Fruit fly (Drosophila melanogaster) whole organism, embryonic: Measurements from ENCODE around the gene Rpn1.

Experiments used
- ATbp ChIP-seq: fragments of 200-800 bp; sonication (Bioruptor generic); optimal IDR thresholded peaks from 2 replicates; lab custom pipeline; 2017; ENCODE audit warnings: missing biosample characterization, mild to moderate bottlenecking, missing genetic modification characterization, missing genetic modification reagents
- Antp ChIP-seq: fragments of 200-800 bp; sonication (Bioruptor generic); optimal IDR thresholded peaks from 3 replicates; lab custom pipeline; 2016; ENCODE audit warnings: missing biosample characterization, missing genetic modification characterization
- Awh ChIP-seq: fragments of 200-800 bp; sonication (Bioruptor generic); IDR thresholded peaks from 2 replicates; pipeline ENCODE4, ENCODE4 v1.3.6; 2022; ENCODE audit warnings: missing biosample characterization, missing genetic modification characterization
- B-H1 ChIP-seq: fragments of 200-800 bp; sonication (Bioruptor generic); IDR thresholded peaks from 3 replicates; pipeline ENCODE4 v1.3.6; 2022; ENCODE audit warnings: missing biosample characterization, missing genetic modification characterization
- CG12155 ChIP-seq: fragments of 200-800 bp; sonication (Bioruptor generic); optimal IDR thresholded peaks from 3 replicates; lab custom pipeline; 2016; ENCODE audit warnings: missing biosample characterization, missing genetic modification characterization
- CG1233 ChIP-seq: fragments of 200-800 bp; sonication (Bioruptor generic); optimal IDR thresholded peaks from 4 replicates; lab custom pipeline; 2018; ENCODE audit warnings: missing biosample characterization, mild to moderate bottlenecking, missing genetic modification characterization
- CG14441 ChIP-seq: fragments of 200-800 bp; sonication (Bioruptor generic); IDR thresholded peaks from 2 replicates; pipeline ENCODE4 v1.3.6; 2022; ENCODE audit warnings: missing biosample characterization, missing genetic modification characterization
- CG17361 ChIP-seq: fragments of 200-800 bp; sonication (Bioruptor generic); IDR thresholded peaks from 3 replicates; pipeline ENCODE4 v1.3.6; 2022; ENCODE audit warnings: missing biosample characterization, missing genetic modification characterization
- CG2202 ChIP-seq: fragments of 200-800 bp; sonication (Bioruptor generic); optimal IDR thresholded peaks from 2 replicates; lab custom pipeline; 2018; ENCODE audit warnings: missing biosample characterization, mild to moderate bottlenecking, missing genetic modification characterization
- CG31224 ChIP-seq: fragments of 200-800 bp; sonication (Bioruptor generic); IDR thresholded peaks from 2 replicates; pipeline ENCODE4 v1.3.6; 2022; ENCODE audit warnings: missing biosample characterization, missing genetic modification characterization
- CG31365 ChIP-seq: fragments of 200-800 bp; sonication (Bioruptor generic); optimal IDR thresholded peaks from 2 replicates; lab custom pipeline; 2018; ENCODE audit warnings: missing biosample characterization, mild to moderate bottlenecking, missing genetic modification characterization
- CG3281 ChIP-seq: fragments of 200-800 bp; sonication (Bioruptor generic); optimal IDR thresholded peaks from 3 replicates; lab custom pipeline; 2017; ENCODE audit warnings: missing biosample characterization, mild to moderate bottlenecking, missing genetic modification characterization
- CG33557 ChIP-seq: fragments of 200-800 bp; sonication (Bioruptor generic); optimal IDR thresholded peaks from 2 replicates; lab custom pipeline; 2019; ENCODE audit warnings: missing biosample characterization, mild to moderate bottlenecking, missing genetic modification characterization, moderate library complexity
- CG34422 ChIP-seq: fragments of 200-800 bp; sonication (Bioruptor generic); IDR thresholded peaks from 3 replicates; pipeline ENCODE4 v1.3.6; 2022; ENCODE audit warnings: missing biosample characterization, missing genetic modification characterization
- CG4707 ChIP-seq: fragments of 200-800 bp; sonication (Bioruptor generic); optimal IDR thresholded peaks from 2 replicates; lab custom pipeline; 2018; ENCODE audit warnings: missing biosample characterization, mild to moderate bottlenecking, missing genetic modification characterization, moderate library complexity
- CG7271 ChIP-seq: fragments of 200-800 bp; sonication (Bioruptor generic); optimal IDR thresholded peaks from 2 replicates; lab custom pipeline; 2018; ENCODE audit warnings: missing biosample characterization, mild to moderate bottlenecking, missing genetic modification characterization, moderate library complexity
- CG8089 ChIP-seq: fragments of 200-800 bp; sonication (Bioruptor generic); optimal IDR thresholded peaks from 3 replicates; lab custom pipeline; 2016; ENCODE audit warnings: missing biosample characterization, missing genetic modification characterization
- Camta ChIP-seq: fragments of 200-800 bp; sonication (Bioruptor generic); optimal IDR thresholded peaks from 2 replicates; lab custom pipeline; 2016; ENCODE audit warnings: missing biosample characterization, missing genetic modification characterization
- Deaf1 ChIP-seq: fragments of 200-800 bp; optimal IDR thresholded peaks from 3 replicates; lab custom pipeline; 2019; ENCODE audit warnings: missing biosample characterization, mild to moderate bottlenecking, missing genetic modification characterization, moderate library complexity
- Doc3 ChIP-seq: fragments of 200-800 bp; sonication (Bioruptor generic); IDR thresholded peaks from 3 replicates; pipeline ENCODE4 v1.3.6; 2022; ENCODE audit warnings: missing biosample characterization, missing genetic modification characterization; ENCODE audit not compliant: partially characterized antibody
- GATAe ChIP-seq: fragments of 200-800 bp; sonication (Bioruptor generic); conservative IDR thresholded peaks from 2 replicates; pipeline ENCODE4 v1.3.6; 2022; ENCODE audit warnings: missing biosample characterization, missing genetic modification characterization
- HLH4C ChIP-seq: fragments of 200-800 bp; sonication (Bioruptor generic); IDR thresholded peaks from 3 replicates; pipeline ENCODE4 v1.3.6; 2022; ENCODE audit warnings: missing biosample characterization, missing genetic modification characterization; ENCODE audit not compliant: partially characterized antibody
- HLHmδ ChIP-seq: fragments of 200-800 bp; sonication (Bioruptor generic); optimal IDR thresholded peaks from 2 replicates; lab custom pipeline; 2018; ENCODE audit warnings: missing biosample characterization, mild to moderate bottlenecking, missing genetic modification characterization, moderate library complexity
- Hey ChIP-seq: fragments of 200-800 bp; sonication (Bioruptor generic); optimal IDR thresholded peaks from 3 replicates; lab custom pipeline; 2018; ENCODE audit warnings: missing biosample characterization, mild to moderate bottlenecking, missing genetic modification characterization
- HmgZ ChIP-seq: fragments of 200-800 bp; sonication (Bioruptor generic); optimal IDR thresholded peaks from 2 replicates; lab custom pipeline; 2018; ENCODE audit warnings: missing biosample characterization, mild to moderate bottlenecking, missing genetic modification characterization
- Hmx ChIP-seq: fragments of 200-800 bp; sonication (Bioruptor generic); optimal IDR thresholded peaks from 2 replicates; lab custom pipeline; 2016; ENCODE audit warnings: missing biosample characterization, missing genetic modification characterization
- Hr78 ChIP-seq, 2 experiments: fragments of 200-800 bp in 1 of 2; fragments of >200 bp in 1 of 2; sonication (Bioruptor generic) in 1 of 2; optimal IDR thresholded peaks; 2 replicates each; lab custom pipeline; 2017 to 2019; ENCODE audit warnings: missing biosample characterization in 2 of 2, missing genetic modification characterization in 2 of 2, mild to moderate bottlenecking in 1 of 2, moderate library complexity in 1 of 2
- Nf-YA ChIP-seq: fragments of 200-800 bp; sonication (Bioruptor generic); IDR thresholded peaks from 2 replicates; pipeline ENCODE4 v1.3.6; 2022; ENCODE audit warnings: missing biosample characterization, missing genetic modification characterization
- NfI ChIP-seq: fragments of 200-800 bp; sonication (Bioruptor generic); optimal IDR thresholded peaks from 3 replicates; lab custom pipeline; 2018; ENCODE audit warnings: missing biosample characterization, mild to moderate bottlenecking, missing genetic modification characterization, moderate library complexity
- Optix ChIP-seq: fragments of 200-800 bp; sonication (Bioruptor generic); IDR thresholded peaks from 3 replicates; pipeline ENCODE4 v1.3.6; 2022; ENCODE audit warnings: missing biosample characterization, missing genetic modification characterization
- PHDP ChIP-seq: fragments of 200-800 bp; sonication (Bioruptor generic); optimal IDR thresholded peaks from 3 replicates; lab custom pipeline; 2018; ENCODE audit warnings: missing biosample characterization, mild to moderate bottlenecking, missing genetic modification characterization, moderate library complexity
- Sox102F ChIP-seq: fragments of 200-800 bp; sonication (Bioruptor generic); optimal IDR thresholded peaks from 2 replicates; lab custom pipeline; 2018; ENCODE audit warnings: missing biosample characterization, mild to moderate bottlenecking, missing genetic modification characterization, moderate library complexity
- abd-A ChIP-seq: fragments of 200-800 bp; sonication (Bioruptor generic); optimal IDR thresholded peaks from 3 replicates; lab custom pipeline; 2019; ENCODE audit warnings: missing biosample characterization, mild to moderate bottlenecking, missing genetic modification characterization, moderate library complexity
- br ChIP-seq: fragments of >200 bp; optimal IDR thresholded peaks from 2 replicates; lab custom pipeline; 2017
- cad ChIP-seq: fragments of >200 bp; optimal IDR thresholded peaks from 2 replicates; lab custom pipeline; 2017; ENCODE audit warnings: missing biosample characterization, missing genetic modification characterization
- chif ChIP-seq, 2 experiments: fragments of 200-800 bp; sonication (Bioruptor generic); optimal IDR thresholded peaks; 3 replicates each; lab custom pipeline; 2016; ENCODE audit warnings: missing biosample characterization in 2 of 2, missing genetic modification characterization in 2 of 2
- cwo ChIP-seq: fragments of 200-800 bp; sonication (Bioruptor generic); optimal IDR thresholded peaks from 3 replicates; lab custom pipeline; 2017; ENCODE audit warnings: missing biosample characterization, missing genetic modification characterization, mild to moderate bottlenecking, moderate library complexity, missing genetic modification reagents
- dmrt99B ChIP-seq: fragments of 200-800 bp; sonication (Bioruptor generic); optimal IDR thresholded peaks from 2 replicates; lab custom pipeline; 2018; ENCODE audit warnings: missing biosample characterization, mild to moderate bottlenecking, missing genetic modification characterization, moderate library complexity
- hkb ChIP-seq, 2 experiments: fragments of 200-800 bp in 1 of 2; fragments of >200 bp in 1 of 2; sonication (Bioruptor generic) in 1 of 2; IDR thresholded peaks in 1 of 2; optimal IDR thresholded peaks in 1 of 2; 2 replicates each; pipeline versions ENCODE4 v1.3.6 to Lab custom; 2017 to 2022; ENCODE audit warnings: missing biosample characterization in 1 of 2, missing genetic modification characterization in 1 of 2
- lilli ChIP-seq: fragments of 200-800 bp; sonication (Bioruptor generic); optimal IDR thresholded peaks from 3 replicates; lab custom pipeline; 2016; ENCODE audit warnings: missing biosample characterization, missing genetic modification characterization
- nau ChIP-seq: fragments of 200-800 bp; sonication (Bioruptor generic); optimal IDR thresholded peaks from 3 replicates; lab custom pipeline; 2017; ENCODE audit warnings: missing biosample characterization, mild to moderate bottlenecking, missing genetic modification characterization, missing genetic modification reagents
- otp ChIP-seq: fragments of 200-800 bp; sonication (Bioruptor generic); IDR thresholded peaks from 3 replicates; pipeline ENCODE4, ENCODE4 v1.3.6; 2022; ENCODE audit warnings: missing biosample characterization, missing genetic modification characterization
- pb ChIP-seq: fragments of 200-800 bp; sonication (Bioruptor generic); optimal IDR thresholded peaks from 3 replicates; lab custom pipeline; 2016; ENCODE audit warnings: missing biosample characterization, missing genetic modification characterization
- psq ChIP-seq: fragments of 200-800 bp; sonication (Bioruptor generic); optimal IDR thresholded peaks from 2 replicates; lab custom pipeline; 2017; ENCODE audit warnings: missing biosample characterization, missing genetic modification characterization
- ranshi ChIP-seq: fragments of 200-800 bp; sonication (Bioruptor generic); IDR thresholded peaks from 2 replicates; pipeline ENCODE4 v1.3.6; 2022; ENCODE audit warnings: missing biosample characterization, missing genetic modification characterization
- salm ChIP-seq: fragments of 200-800 bp; sonication (Bioruptor generic); optimal IDR thresholded peaks from 2 replicates; lab custom pipeline; 2018; ENCODE audit warnings: missing biosample characterization, mild to moderate bottlenecking, missing genetic modification characterization
- scrt ChIP-seq: fragments of 200-800 bp; sonication (Bioruptor generic); optimal IDR thresholded peaks from 2 replicates; lab custom pipeline; 2018; ENCODE audit warnings: missing biosample characterization, mild to moderate bottlenecking, missing genetic modification characterization, moderate library complexity
- slbo ChIP-seq: fragments of 200-800 bp; sonication (Bioruptor generic); IDR thresholded peaks from 2 replicates; pipeline ENCODE4 v1.3.6; 2022; ENCODE audit warnings: missing biosample characterization, missing genetic modification characterization
- stc ChIP-seq: fragments of 200-800 bp; sonication (Bioruptor generic); IDR thresholded peaks from 2 replicates; pipeline ENCODE4 v1.3.6; 2022; ENCODE audit warnings: missing biosample characterization, missing genetic modification characterization
- unc-4 ChIP-seq: fragments of 200-800 bp; sonication (Bioruptor generic); IDR thresholded peaks from 2 replicates; pipeline ENCODE4 v1.3.6; 2022; ENCODE audit warnings: missing biosample characterization, missing genetic modification characterization; ENCODE audit not compliant: partially characterized antibody
- vnd ChIP-seq: fragments of 200-800 bp; sonication (Bioruptor generic); IDR thresholded peaks from 3 replicates; pipeline ENCODE4 v1.3.6; 2022; ENCODE audit warnings: missing biosample characterization, missing genetic modification characterization; ENCODE audit not compliant: partially characterized antibody
- yki ChIP-seq: fragments of >200 bp; optimal IDR thresholded peaks from 3 replicates; lab custom pipeline; 2018

Rpn1 gene

DNA sequence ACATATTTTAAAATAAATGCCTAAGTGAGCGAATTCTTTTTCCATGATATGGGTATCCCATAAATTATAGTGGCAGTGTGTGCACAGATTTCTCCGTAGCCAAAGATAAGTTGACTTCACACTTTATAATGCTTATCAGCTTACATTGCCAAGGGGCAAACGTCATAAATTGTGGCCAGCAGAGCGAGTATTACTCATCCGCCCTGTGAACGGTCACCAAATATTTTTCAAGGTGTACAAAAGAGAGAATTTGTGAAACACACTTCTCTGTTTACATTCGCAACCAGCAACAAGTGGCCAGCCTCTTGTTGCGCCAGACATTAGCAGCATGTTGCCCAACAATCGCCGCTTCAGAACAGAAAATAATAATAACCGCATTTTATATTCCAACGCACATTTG, 18.1 kb downstream of the Rpn1 start (continued):
- peak; percentile 48 for TF ChIP-seq CG4707
- TF ChIP-seq Optix (GFP tag; lab: Robert Waterston, UW), result no peak
- no peak for TF ChIP-seq Sox102F (GFP tag; lab: Kevin White, UChicago)
- no peak for TF ChIP-seq Camta (GFP tag; lab: Kevin White, UChicago)
- TF ChIP-seq psq (GFP tag; lab: Kevin White, UChicago), result no peak
- no peak; the same call in 2 of the 3 replicates for TF ChIP-seq B-H1 (GFP tag; lab: Robert Waterston, UW)
- TF ChIP-seq yki (lab: Kevin White, UChicago), result no peak
- TF ChIP-seq Hmx (GFP tag; lab: Kevin White, UChicago), result no peak
- no peak for TF ChIP-seq CG33557 (GFP tag; lab: Kevin White, UChicago)
- TF ChIP-seq chif (GFP tag; optimal IDR thresholded peaks at IDR 0.05; lab: Kevin White, UChicago), result no peak
- TF ChIP-seq CG14441 (GFP tag; lab: Robert Waterston, UW), result 0 out of 2 replicates have a peak, but pooled peaks have one; percentile 21
- peak; percentile 40 for TF ChIP-seq dmrt99B (tag; lab: Kevin White, UChicago)
- no peak for TF ChIP-seq pb (GFP tag; lab: Kevin White, UChicago)
- no peak for TF ChIP-seq Deaf1
- no peak for TF ChIP-seq br (lab: Kevin White, UChicago)
- no peak for TF ChIP-seq HLHmδ (GFP tag; lab: Kevin White, UChicago)
- no peak for TF ChIP-seq hkb (optimal IDR thresholded peaks at IDR 0.05; lab: Kevin White, UChicago)
- TF ChIP-seq hkb (GFP tag; IDR thresholded peaks at IDR 0.05; lab: Robert Waterston, UW), result peak; percentile 78
- TF ChIP-seq HLH4C (GFP tag; lab: Robert Waterston, UW), result no peak
- peak; percentile 34 for TF ChIP-seq salm
- TF ChIP-seq Awh, result peak; percentile 48; the same call in 1 of the 2 replicates
- TF ChIP-seq stc, result peak; percentile 23; the same call in 1 of the 2 replicates
- TF ChIP-seq CG1233 (GFP tag; lab: Kevin White, UChicago), result peak; percentile 8
- peak; percentile 55 for TF ChIP-seq CG3281
- no peak for TF ChIP-seq vnd
- TF ChIP-seq ranshi (GFP tag; lab: Robert Waterston, UW), result peak; percentile 37; the same call in 1 of the 2 replicates
- no peak for TF ChIP-seq slbo
- peak; percentile 17 for TF ChIP-seq Antp
- no peak for TF ChIP-seq CG7271 (tag; lab: Kevin White, UChicago)
- TF ChIP-seq CG8089 (GFP tag; lab: Kevin White, UChicago), result no peak
- peak; percentile 55 for TF ChIP-seq nau (GFP tag; lab: Kevin White, UChicago)
- peak; percentile 4 for TF ChIP-seq CG12155 (GFP tag; lab: Kevin White, UChicago)
- TF ChIP-seq otp, result peak; percentile 61; the same call in 1 of the 3 replicates
- TF ChIP-seq Nf-YA (GFP tag; lab: Robert Waterston, UW), result peak; percentile 49; the same call in 1 of the 2 replicates
- TF ChIP-seq unc-4 (GFP tag; lab: Robert Waterston, UW), result no peak
- no peak for TF ChIP-seq Doc3 (GFP tag; lab: Robert Waterston, UW)
- peak in 1 of 2 experiments; percentile 28 for TF ChIP-seq Hr78 (GFP tag; optimal IDR thresholded peaks at IDR 0.05; lab: Kevin White, UChicago)
- TF ChIP-seq CG2202 (tag; lab: Kevin White, UChicago), result peak; percentile 29
- peak; percentile 23 for TF ChIP-seq Hey (tag; lab: Kevin White, UChicago)

DNA sequence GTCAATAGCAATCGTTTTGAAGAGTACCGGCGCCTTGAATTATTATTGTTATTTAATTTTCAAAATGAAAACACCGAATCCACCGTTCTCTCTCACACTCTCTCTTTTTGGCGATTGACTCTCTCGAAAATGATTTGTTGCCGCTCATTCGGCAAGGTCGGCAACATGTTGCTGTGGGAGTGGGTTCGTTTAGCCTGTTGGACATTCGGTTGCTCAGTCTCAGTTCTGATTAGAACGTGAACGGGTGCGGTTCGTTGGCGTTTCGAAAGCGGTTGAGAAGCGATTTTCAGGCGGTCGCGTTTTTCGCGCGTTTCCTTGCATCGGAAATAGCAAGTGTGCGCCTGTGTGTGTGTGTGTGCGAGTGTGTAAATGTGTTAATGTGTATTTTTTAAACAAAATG, 24.2 kb downstream of the Rpn1 start, which contains the start of gene Ac76E:
TSS of gene Ac76E (plus strand) at position 264 of the 400 bp plus-strand sequence.
- TF ChIP-seq CG31224 (GFP tag; lab: Robert Waterston, UW), result peak; percentile 18; the same call in 1 of the 2 replicates
- TF ChIP-seq cad, result no peak
- TF ChIP-seq ATbp, result no peak
- TF ChIP-seq CG17361, result no peak
- TF ChIP-seq GATAe (GFP tag; lab: Robert Waterston, UW), result peak; percentile 46; the same call in 1 of the 2 replicates
- TF ChIP-seq CG34422 (GFP tag; lab: Robert Waterston, UW), result peak; percentile 32; the same call in 1 of the 3 replicates
- peak; percentile 56 for TF ChIP-seq HmgZ (tag; lab: Kevin White, UChicago)
- TF ChIP-seq scrt (GFP tag; lab: Kevin White, UChicago), result peak; percentile 91
- peak; percentile 17 for TF ChIP-seq lilli (GFP tag; lab: Kevin White, UChicago)
- peak; percentile 28 for TF ChIP-seq PHDP (tag; lab: Kevin White, UChicago)
- TF ChIP-seq CG3281, result peak; percentile 29
- peak; percentile 59 for TF ChIP-seq abd-A (tag; lab: Kevin White, UChicago)
- TF ChIP-seq NfI (GFP tag; lab: Kevin White, UChicago), result peak; percentile 13
- no peak for TF ChIP-seq CG31365 (tag; lab: Kevin White, UChicago)
- peak; percentile 35 for TF ChIP-seq cwo (GFP tag; lab: Kevin White, UChicago)
